Fruit fly (Drosophila melanogaster) whole organism, embryonic: ENCODE data around the gene kibra.

Experiments used
- Adf1 ChIP-seq: fragments of 200-800 bp; sonication (Bioruptor generic); IDR thresholded peaks from 2 replicates; pipeline ENCODE4 v1.3.6; 2022; ENCODE audit warnings: missing biosample characterization, missing genetic modification characterization
- Awh ChIP-seq: fragments of 200-800 bp; sonication (Bioruptor generic); IDR thresholded peaks from 2 replicates; pipeline ENCODE4, ENCODE4 v1.3.6; 2022; ENCODE audit warnings: missing biosample characterization, missing genetic modification characterization
- CG11247 ChIP-seq: fragments of 200-800 bp; sonication (Bioruptor generic); IDR thresholded peaks from 2 replicates; pipeline ENCODE4 v1.3.6; 2022; ENCODE audit warnings: missing biosample characterization, missing genetic modification characterization
- CG11696 ChIP-seq: fragments of 200-800 bp; sonication (Bioruptor generic); IDR thresholded peaks from 2 replicates; pipeline ENCODE4 v1.3.6; 2022; ENCODE audit warnings: missing biosample characterization, missing genetic modification characterization
- CG11723 ChIP-seq: fragments of 200-800 bp; sonication (Bioruptor generic); optimal IDR thresholded peaks from 2 replicates; lab custom pipeline; 2017; ENCODE audit warnings: missing biosample characterization, mild to moderate bottlenecking, missing genetic modification characterization
- CG12744 ChIP-seq: fragments of 200-800 bp; sonication (Bioruptor generic); optimal IDR thresholded peaks from 2 replicates; lab custom pipeline; 2016; ENCODE audit warnings: missing biosample characterization, missing genetic modification characterization
- CG13296 ChIP-seq: fragments of 200-800 bp; sonication (Bioruptor generic); optimal IDR thresholded peaks from 3 replicates; lab custom pipeline; 2018; ENCODE audit warnings: missing biosample characterization, mild to moderate bottlenecking, missing genetic modification characterization
- CG13624 ChIP-seq: fragments of 200-800 bp; sonication (Bioruptor generic); optimal IDR thresholded peaks from 2 replicates; lab custom pipeline; 2016; ENCODE audit warnings: missing biosample characterization, missing genetic modification characterization
- CG13894 ChIP-seq: fragments of 200-800 bp; sonication (Bioruptor generic); optimal IDR thresholded peaks from 3 replicates; lab custom pipeline; 2018; ENCODE audit warnings: missing biosample characterization, mild to moderate bottlenecking, missing genetic modification characterization, moderate library complexity
- CG15269 ChIP-seq: fragments of 200-800 bp; sonication (Bioruptor generic); optimal IDR thresholded peaks from 2 replicates; lab custom pipeline; 2018; ENCODE audit warnings: missing biosample characterization, mild to moderate bottlenecking, missing genetic modification characterization, moderate library complexity
- CG15514 ChIP-seq: fragments of 200-800 bp; sonication (Bioruptor generic); optimal IDR thresholded peaks from 3 replicates; lab custom pipeline; 2017; ENCODE audit warnings: missing biosample characterization, missing genetic modification characterization, mild to moderate bottlenecking, moderate library complexity, missing genetic modification reagents
- CG17568 ChIP-seq: fragments of 200-800 bp; sonication (Bioruptor generic); optimal IDR thresholded peaks from 2 replicates; lab custom pipeline; 2018; ENCODE audit warnings: missing biosample characterization, mild to moderate bottlenecking, missing genetic modification characterization, moderate library complexity
- CG1792 ChIP-seq: fragments of 200-800 bp; sonication (Bioruptor generic); optimal IDR thresholded peaks from 2 replicates; lab custom pipeline; 2016; ENCODE audit warnings: missing biosample characterization, missing genetic modification characterization
- CG2889 ChIP-seq: fragments of 200-800 bp; sonication (Bioruptor generic); IDR thresholded peaks from 3 replicates; pipeline ENCODE4 v1.3.6; 2022; ENCODE audit warnings: missing biosample characterization, missing genetic modification characterization
- CG30020 ChIP-seq: fragments of 200-800 bp; optimal IDR thresholded peaks from 2 replicates; lab custom pipeline; 2019; ENCODE audit warnings: missing biosample characterization, mild to moderate bottlenecking, missing genetic modification characterization, moderate library complexity
- CG30431 ChIP-seq: fragments of 200-800 bp; sonication (Bioruptor generic); optimal IDR thresholded peaks from 2 replicates; lab custom pipeline; 2017; ENCODE audit warnings: missing biosample characterization, missing genetic modification characterization
- CG31365 ChIP-seq: fragments of 200-800 bp; sonication (Bioruptor generic); optimal IDR thresholded peaks from 2 replicates; lab custom pipeline; 2018; ENCODE audit warnings: missing biosample characterization, mild to moderate bottlenecking, missing genetic modification characterization
- CG3281 ChIP-seq: fragments of 200-800 bp; sonication (Bioruptor generic); optimal IDR thresholded peaks from 3 replicates; lab custom pipeline; 2017; ENCODE audit warnings: missing biosample characterization, mild to moderate bottlenecking, missing genetic modification characterization
- CG4282 ChIP-seq: fragments of 200-800 bp; sonication (Bioruptor generic); optimal IDR thresholded peaks from 2 replicates; lab custom pipeline; 2016; ENCODE audit warnings: missing biosample characterization, missing genetic modification characterization
- CG4707 ChIP-seq: fragments of 200-800 bp; sonication (Bioruptor generic); optimal IDR thresholded peaks from 2 replicates; lab custom pipeline; 2018; ENCODE audit warnings: missing biosample characterization, mild to moderate bottlenecking, missing genetic modification characterization, moderate library complexity
- CG6175 ChIP-seq: fragments of 200-800 bp; sonication (Bioruptor generic); IDR thresholded peaks from 3 replicates; pipeline ENCODE4 v1.3.6; 2022; ENCODE audit warnings: missing biosample characterization, missing genetic modification characterization
- CG9215 ChIP-seq: fragments of 200-800 bp; sonication (Bioruptor generic); IDR thresholded peaks from 2 replicates; pipeline ENCODE4 v1.3.6; 2022; ENCODE audit warnings: missing biosample characterization, missing genetic modification characterization
- CoRest ChIP-seq: fragments of 200-800 bp; sonication (Bioruptor generic); optimal IDR thresholded peaks from 3 replicates; lab custom pipeline; 2018; ENCODE audit warnings: missing biosample characterization, mild to moderate bottlenecking, missing genetic modification characterization, moderate library complexity
- Dp ChIP-seq: fragments of 200-800 bp; sonication (Bioruptor generic); optimal IDR thresholded peaks from 2 replicates; lab custom pipeline; 2018; ENCODE audit warnings: missing biosample characterization, mild to moderate bottlenecking, missing genetic modification characterization, moderate library complexity
- Fer1 ChIP-seq: fragments of 200-800 bp; sonication (Bioruptor generic); optimal IDR thresholded peaks from 2 replicates; lab custom pipeline; 2017; ENCODE audit warnings: missing biosample characterization, mild to moderate bottlenecking, missing genetic modification characterization
- HLH4C ChIP-seq: fragments of 200-800 bp; sonication (Bioruptor generic); IDR thresholded peaks from 3 replicates; pipeline ENCODE4 v1.3.6; 2022; ENCODE audit warnings: missing biosample characterization, missing genetic modification characterization; ENCODE audit not compliant: partially characterized antibody
- Hand ChIP-seq: fragments of 200-800 bp; sonication (Bioruptor generic); optimal IDR thresholded peaks from 2 replicates; lab custom pipeline; 2017; ENCODE audit warnings: mild to moderate bottlenecking, missing biosample characterization, missing genetic modification reagents, missing genetic modification characterization
- Mes4 ChIP-seq: fragments of 200-800 bp; sonication (Bioruptor generic); optimal IDR thresholded peaks from 2 replicates; lab custom pipeline; 2016; ENCODE audit warnings: missing biosample characterization, missing genetic modification characterization
- PHDP ChIP-seq: fragments of 200-800 bp; sonication (Bioruptor generic); optimal IDR thresholded peaks from 3 replicates; lab custom pipeline; 2018; ENCODE audit warnings: missing biosample characterization, mild to moderate bottlenecking, missing genetic modification characterization, moderate library complexity
- Ptx1 ChIP-seq: fragments of 200-800 bp; sonication (Bioruptor generic); IDR thresholded peaks from 2 replicates; pipeline ENCODE4 v1.3.6; 2022; ENCODE audit warnings: missing biosample characterization, missing genetic modification characterization
- Rx ChIP-seq: fragments of 200-800 bp; sonication (Bioruptor generic); IDR thresholded peaks from 2 replicates; pipeline ENCODE4 v1.3.6; 2022; ENCODE audit warnings: missing biosample characterization, missing genetic modification characterization
- Scr ChIP-seq: fragments of 200-800 bp; sonication (Bioruptor generic); IDR thresholded peaks from 2 replicates; pipeline ENCODE4 v1.3.6; 2022; ENCODE audit warnings: missing biosample characterization, missing genetic modification characterization; ENCODE audit not compliant: partially characterized antibody
- Trl ChIP-seq, 3 experiments: fragments of >200 bp in 2 of 3; fragments of 200-800 bp in 1 of 3; sonication (Bioruptor generic) in 1 of 3; optimal IDR thresholded peaks; 2 replicates in 1 of 3; 3 replicates in 2 of 3; lab custom pipeline; 2016 to 2017; ENCODE audit warnings: missing biosample characterization in 1 of 3, missing genetic modification characterization in 1 of 3
- ara ChIP-seq: fragments of 200-800 bp; sonication (Bioruptor generic); IDR thresholded peaks from 2 replicates; pipeline ENCODE4 v1.3.6; 2022; ENCODE audit warnings: missing biosample characterization, missing genetic modification characterization
- br ChIP-seq: fragments of >200 bp; optimal IDR thresholded peaks from 2 replicates; lab custom pipeline; 2017
- cg ChIP-seq: fragments of 200-800 bp; sonication (Bioruptor generic); optimal IDR thresholded peaks from 3 replicates; lab custom pipeline; 2019; ENCODE audit warnings: missing biosample characterization, mild to moderate bottlenecking, missing genetic modification characterization, moderate library complexity
- crol ChIP-seq: fragments of 200-800 bp; sonication (Bioruptor generic); IDR thresholded peaks from 2 replicates; pipeline ENCODE4 v1.3.6; 2022; ENCODE audit warnings: missing biosample characterization, missing genetic modification characterization
- cwo ChIP-seq: fragments of 200-800 bp; sonication (Bioruptor generic); optimal IDR thresholded peaks from 3 replicates; lab custom pipeline; 2017; ENCODE audit warnings: missing biosample characterization, missing genetic modification characterization, mild to moderate bottlenecking, moderate library complexity, missing genetic modification reagents
- da ChIP-seq: fragments of 200-800 bp; sonication (Bioruptor generic); optimal IDR thresholded peaks from 2 replicates; lab custom pipeline; 2016; ENCODE audit warnings: missing biosample characterization, missing genetic modification characterization
- fd64A ChIP-seq: fragments of 200-800 bp; sonication (Bioruptor generic); optimal IDR thresholded peaks from 3 replicates; lab custom pipeline; 2018; ENCODE audit warnings: missing biosample characterization, mild to moderate bottlenecking, missing genetic modification characterization
- fu2 ChIP-seq: fragments of 200-800 bp; sonication (Bioruptor generic); optimal IDR thresholded peaks from 2 replicates; lab custom pipeline; 2016; ENCODE audit warnings: missing biosample characterization, missing genetic modification characterization
- lmd ChIP-seq: fragments of 200-800 bp; sonication (Bioruptor generic); IDR thresholded peaks from 2 replicates; pipeline ENCODE4 v1.3.6; 2022; ENCODE audit warnings: missing biosample characterization, missing genetic modification characterization
- nau ChIP-seq: fragments of 200-800 bp; sonication (Bioruptor generic); optimal IDR thresholded peaks from 3 replicates; lab custom pipeline; 2017; ENCODE audit warnings: missing biosample characterization, mild to moderate bottlenecking, missing genetic modification characterization, missing genetic modification reagents
- pan ChIP-seq, 4 experiments: fragments of >200 bp in 3 of 4; fragments of 200-800 bp in 1 of 4; sonication (Bioruptor generic) in 1 of 4; optimal IDR thresholded peaks in 3 of 4; IDR thresholded peaks in 1 of 4; 2 replicates each; pipeline versions ENCODE4 v1.3.6 to Lab custom; 2017 to 2022; ENCODE audit warnings: missing biosample characterization in 2 of 4, missing genetic modification characterization in 2 of 4, mixed read lengths in 1 of 4
- prd ChIP-seq, 3 experiments: fragments of >200 bp in 2 of 3; fragments of 200-800 bp in 1 of 3; sonication (Bioruptor generic) in 1 of 3; optimal IDR thresholded peaks in 2 of 3; IDR thresholded peaks in 1 of 3; 2 replicates in 2 of 3; 3 replicates in 1 of 3; pipeline versions ENCODE4 v1.3.6 to Lab custom; 2017 to 2022; ENCODE audit warnings: missing biosample characterization in 1 of 3, missing genetic modification characterization in 1 of 3
- shn ChIP-seq: fragments of 200-800 bp; sonication (Bioruptor generic); optimal IDR thresholded peaks from 3 replicates; lab custom pipeline; 2016; ENCODE audit warnings: missing biosample characterization, missing genetic modification characterization
- sisA ChIP-seq: fragments of 200-800 bp; sonication (Bioruptor generic); IDR thresholded peaks from 2 replicates; pipeline ENCODE4 v1.3.6; 2022; ENCODE audit warnings: missing biosample characterization, missing genetic modification characterization
- tgo ChIP-seq: fragments of 200-800 bp; sonication (Bioruptor generic); IDR thresholded peaks from 3 replicates; pipeline ENCODE4 v1.3.6; 2022; ENCODE audit warnings: missing biosample characterization, missing genetic modification characterization
- trem ChIP-seq: fragments of 200-800 bp; optimal IDR thresholded peaks from 3 replicates; lab custom pipeline; 2019; ENCODE audit warnings: missing biosample characterization, mild to moderate bottlenecking, missing genetic modification characterization, moderate library complexity
- wor ChIP-seq: fragments of 200-800 bp; sonication (Bioruptor generic); IDR thresholded peaks from 2 replicates; pipeline ENCODE4 v1.3.6; 2022; ENCODE audit warnings: missing biosample characterization, missing genetic modification characterization

The kibra gene

dm6 chr3R:14742928-14743327 lies 18.9 kb upstream of the kibra start (continued):
- TF ChIP-seq CG13624 (no peak), trem (tag; lab: Kevin White, UChicago) (peak; percentile 10), sisA (no peak; the same call in 1 of the 2 replicates), CG13894 (tag; lab: Kevin White, UChicago) (no peak), CoRest (tag; lab: Kevin White, UChicago) (peak; percentile 37), fu2 (GFP tag; lab: Kevin White, UChicago) (no peak), ara (GFP tag; lab: Robert Waterston, UW) (peak; percentile 79), CG9215 (GFP tag; lab: Robert Waterston, UW) (no peak), HLH4C (GFP tag; lab: Robert Waterston, UW) (no peak), crol (no peak), prd (optimal IDR thresholded peaks at IDR 0.05; lab: Kevin White, UChicago) (no peak), prd (GFP tag; IDR thresholded peaks at IDR 0.05; lab: Robert Waterston, UW) (peak; percentile 88), fd64A (GFP tag; lab: Kevin White, UChicago) (no peak), CG3281 (GFP tag; lab: Kevin White, UChicago) (no peak), cwo (no peak), CG11723 (GFP tag; lab: Kevin White, UChicago) (peak; percentile 24), CG6175 (GFP tag; lab: Robert Waterston, UW) (no peak), pan (optimal IDR thresholded peaks at IDR 0.05; lab: Kevin White, UChicago) (no peak), pan (GFP tag; optimal IDR thresholded peaks at IDR 0.05 in 1 of 2, IDR thresholded peaks at IDR 0.05 in 1 of 2) (peak in 1 of 2 experiments; percentile 59), Dp (GFP tag; lab: Kevin White, UChicago) (no peak), Scr (GFP tag; lab: Robert Waterston, UW) (no peak), nau (GFP tag; lab: Kevin White, UChicago) (no peak), CG31365 (tag; lab: Kevin White, UChicago) (no peak), Fer1 (GFP tag; lab: Kevin White, UChicago) (no peak), Trl (optimal IDR thresholded peaks at IDR 0.05; lab: Kevin White, UChicago) (no peak), Trl (GFP tag; optimal IDR thresholded peaks at IDR 0.05; lab: Kevin White, UChicago) (no peak), CG17568 (GFP tag; lab: Kevin White, UChicago) (peak; percentile 34), Ptx1 (peak; percentile 64), wor (GFP tag; lab: Robert Waterston, UW) (peak; percentile 47), tgo (GFP tag; lab: Robert Waterston, UW) (peak; percentile 51; the same call in 2 of the 3 replicates), Hand (no peak), CG1792 (GFP tag; lab: Kevin White, UChicago) (no peak), CG4282 (GFP tag; lab: Kevin White, UChicago) (no peak), br (no peak), Adf1 (GFP tag; lab: Robert Waterston, UW) (no peak), Awh (GFP tag; lab: Robert Waterston, UW) (peak; percentile 37; the same call in 1 of the 2 replicates), PHDP (peak; percentile 29), CG2889 (no peak), da (GFP tag; lab: Kevin White, UChicago) (no peak), CG12744 (GFP tag; lab: Kevin White, UChicago) (no peak), CG11696 (GFP tag; lab: Robert Waterston, UW) (0 out of 2 replicates have a peak, but pooled peaks have one; percentile 44), CG13296 (no peak), Mes4 (GFP tag; lab: Kevin White, UChicago) (no peak), CG11247 (GFP tag; lab: Robert Waterston, UW) (peak; percentile 20; the same call in 1 of the 2 replicates), lmd (GFP tag; lab: Robert Waterston, UW) (peak; percentile 68), CG15514 (GFP tag; lab: Kevin White, UChicago) (no peak), shn (GFP tag; lab: Kevin White, UChicago) (no peak), CG30020 (no peak), CG15269 (tag; lab: Kevin White, UChicago) (peak; percentile 40), cg (GFP tag; lab: Kevin White, UChicago) (no peak), Rx (GFP tag; lab: Robert Waterston, UW) (peak; percentile 41; the same call in 1 of the 2 replicates), CG4707 (GFP tag; lab: Kevin White, UChicago) (no peak), CG30431 (GFP tag; lab: Kevin White, UChicago) (peak; percentile 29)
